Fruit fly (Drosophila melanogaster): ENCODE results near the gene unc-13-4A.
A peak's percentile ranks its signal among the peaks of the same experiment; 100 is the strongest.

Gene unc-13-4A

dm6 chr3L:7328567-7329253, 16.0 kb upstream of the unc-13-4A start, which contains the start of the genes mrva, CG42307 and mus312 (continued):
- TF ChIP-seq lola (GFP tag; optimal IDR thresholded peaks at IDR 0.05) (peak in 1 of 3 experiments; percentile 92), Lhr (GFP tag; optimal IDR thresholded peaks at IDR 0.05) (peak; percentile 62), ERR (GFP tag; optimal IDR thresholded peaks at IDR 0.05) (no peak), CG30020 (tag; optimal IDR thresholded peaks at IDR 0.05) (peak; percentile 88), CG13296 (GFP tag; optimal IDR thresholded peaks at IDR 0.05) (peak; percentile 92), H15 (GFP tag; IDR thresholded peaks at IDR 0.05) (peak; percentile 77), ken (GFP tag; IDR thresholded peaks at IDR 0.05) (peak; percentile 68), cg (GFP tag; optimal IDR thresholded peaks at IDR 0.05) (no peak), abd-A (tag; optimal IDR thresholded peaks at IDR 0.05) (no peak), Bteb2 (GFP tag; optimal IDR thresholded peaks at IDR 0.05) (peak; percentile 14), CG14860 (GFP tag; IDR thresholded peaks at IDR 0.05; ENCODE audit: partially characterized antibody) (no peak), CG31365 (tag; optimal IDR thresholded peaks at IDR 0.05) (no peak), CG32772 (GFP tag; IDR thresholded peaks at IDR 0.05) (peak; percentile 82), Side (GFP tag; optimal IDR thresholded peaks at IDR 0.05) (peak; percentile 30), CG4424 (GFP tag; optimal IDR thresholded peaks at IDR 0.05) (peak; percentile 80), CG10654 (GFP tag; optimal IDR thresholded peaks at IDR 0.05) (peak; percentile 82), CG10979 (tag; optimal IDR thresholded peaks at IDR 0.05) (peak; percentile 90), Tbp (GFP tag; optimal IDR thresholded peaks at IDR 0.05) (no peak), ssp (GFP tag; IDR thresholded peaks at IDR 0.05) (peak; percentile 84), CG10321 (GFP tag; IDR thresholded peaks at IDR 0.05) (peak; percentile 41; the same call in 1 of the 2 replicates), bbx (GFP tag; IDR thresholded peaks at IDR 0.05; ENCODE audit: partially characterized antibody) (peak; percentile 55; the same call in 1 of the 2 replicates), CG34422 (GFP tag; IDR thresholded peaks at IDR 0.05) (peak; percentile 86), Camta (GFP tag; optimal IDR thresholded peaks at IDR 0.05) (peak; percentile 50), CG15696 (tag; optimal IDR thresholded peaks at IDR 0.05) (peak; percentile 89), fd102C (GFP tag; optimal IDR thresholded peaks at IDR 0.05) (no peak), CG15073 (GFP tag; optimal IDR thresholded peaks at IDR 0.05) (peak; percentile 41), Sry-β (GFP tag; optimal IDR thresholded peaks at IDR 0.05) (peak; percentile 43), Oli (tag; optimal IDR thresholded peaks at IDR 0.05) (peak; percentile 89), Sox100B (GFP tag; optimal IDR thresholded peaks at IDR 0.05) (no peak), Oaz (GFP tag; IDR thresholded peaks at IDR 0.05) (peak; percentile 78), CG7963 (GFP tag; IDR thresholded peaks at IDR 0.05; ENCODE audit: partially characterized antibody) (no peak), Spps (tag; optimal IDR thresholded peaks at IDR 0.05) (peak; percentile 72), chinmo (GFP tag; IDR thresholded peaks at IDR 0.05; ENCODE audit: partially characterized antibody) (peak; percentile 88), CG17359 (tag; optimal IDR thresholded peaks at IDR 0.05) (peak; percentile 87), CG7987 (GFP tag; optimal IDR thresholded peaks at IDR 0.05) (peak; percentile 31), CG12219 (GFP tag; optimal IDR thresholded peaks at IDR 0.05) (peak; percentile 32), CG17568 (GFP tag; optimal IDR thresholded peaks at IDR 0.05) (no peak), sqz (GFP tag; optimal IDR thresholded peaks at IDR 0.05) (no peak), inv (GFP tag; IDR thresholded peaks at IDR 0.05; ENCODE audit: partially characterized antibody) (no peak), chm (GFP tag; IDR thresholded peaks at IDR 0.05) (peak; percentile 80), otp (GFP tag; IDR thresholded peaks at IDR 0.05) (peak; percentile 82), en (GFP tag; optimal IDR thresholded peaks at IDR 0.05) (no peak), ind (GFP tag; optimal IDR thresholded peaks at IDR 0.05) (peak; percentile 86), CG6272 (GFP tag; IDR thresholded peaks at IDR 0.05) (0 out of 2 replicates have a peak, but pooled peaks have one; percentile 64), Kr (GFP tag; optimal IDR thresholded peaks at IDR 0.05) (no peak), CG34224 (GFP tag; IDR thresholded peaks at IDR 0.05; ENCODE audit: partially characterized antibody) (no peak), CG11085 (GFP tag; IDR thresholded peaks at IDR 0.05) (peak; percentile 71), kah (GFP tag; optimal IDR thresholded peaks at IDR 0.05) (peak; percentile 87), CG3407 (GFP tag; optimal IDR thresholded peaks at IDR 0.05) (no peak)
